1 fruit fly cellular context compared by ENCODE assay signal in the genomic region with DNA sequence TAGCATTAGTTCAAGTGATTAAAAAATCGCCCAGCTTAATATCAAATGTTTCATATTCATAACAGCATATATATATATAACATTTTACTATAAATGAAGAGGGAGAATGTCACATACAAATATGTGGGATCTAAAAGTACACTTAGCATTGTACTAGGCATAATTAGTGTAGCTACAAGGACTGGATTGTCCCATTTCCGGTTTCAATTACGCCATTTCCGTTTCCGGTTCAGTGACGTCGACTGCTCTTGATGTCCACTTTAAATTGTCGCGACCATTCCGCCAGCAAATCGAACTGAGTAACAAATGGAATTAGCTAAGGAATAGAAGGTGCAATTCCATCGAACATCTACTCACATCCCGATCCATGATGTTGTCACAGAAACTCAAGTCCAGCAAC.
A peak's percentile ranks its signal among the peaks of the same experiment; 100 is the strongest.
TF ChIP-seq lines count a peak whose summit lies in the region.

No protein-coding gene starts in this region.

TF ChIP-seq in whole organism, embryonic, 481 proteins besides CTCF, POLR2A, EP300 and RAD21 (continued from another document):
- TF ChIP-seq dysf (GFP tag; IDR thresholded peaks at IDR 0.05; lab: Robert Waterston, UW) = no peak
- TF ChIP-seq Abd-B (GFP tag; optimal IDR thresholded peaks at IDR 0.05; lab: Kevin White, UChicago) = no peak
- TF ChIP-seq z (GFP tag; IDR thresholded peaks at IDR 0.05; lab: Robert Waterston, UW) = no peak
- TF ChIP-seq Neu2 (GFP tag; optimal IDR thresholded peaks at IDR 0.05; lab: Kevin White, UChicago; ENCODE audit: borderline replicate concordance) = no peak
- no peak for TF ChIP-seq zf30C (GFP tag; optimal IDR thresholded peaks at IDR 0.05; lab: Kevin White, UChicago)
- no peak for TF ChIP-seq bab2 (GFP tag; optimal IDR thresholded peaks at IDR 0.05; lab: Kevin White, UChicago)
- no peak for TF ChIP-seq org-1 (GFP tag; optimal IDR thresholded peaks at IDR 0.05; lab: Kevin White, UChicago)
- TF ChIP-seq CG7271 (tag; optimal IDR thresholded peaks at IDR 0.05; lab: Kevin White, UChicago) = peak; percentile 72
- TF ChIP-seq Scr (GFP tag; IDR thresholded peaks at IDR 0.05; lab: Robert Waterston, UW; ENCODE audit: partially characterized antibody) = no peak
- no peak for TF ChIP-seq seq (GFP tag; IDR thresholded peaks at IDR 0.05; lab: Robert Waterston, UW)
- no peak for TF ChIP-seq CG12236 (GFP tag; optimal IDR thresholded peaks at IDR 0.05; lab: Kevin White, UChicago)
- TF ChIP-seq CG15269 (tag; optimal IDR thresholded peaks at IDR 0.05; lab: Kevin White, UChicago) = no peak
- no peak for TF ChIP-seq schlank (tag; optimal IDR thresholded peaks at IDR 0.05; lab: Kevin White, UChicago)
- TF ChIP-seq Oaz (GFP tag; IDR thresholded peaks at IDR 0.05; lab: Robert Waterston, UW) = no peak
- no peak for TF ChIP-seq kay (GFP tag; optimal IDR thresholded peaks at IDR 0.05; lab: Kevin White, UChicago)
- TF ChIP-seq CG10979 (tag; optimal IDR thresholded peaks at IDR 0.05; lab: Kevin White, UChicago) = no peak
- TF ChIP-seq CG14014 (GFP tag; IDR thresholded peaks at IDR 0.05; lab: Robert Waterston, UW) = no peak
- TF ChIP-seq NK7.1 (GFP tag; optimal IDR thresholded peaks at IDR 0.05; lab: Kevin White, UChicago) = no peak
- TF ChIP-seq jing (GFP tag; optimal IDR thresholded peaks at IDR 0.05; lab: Kevin White, UChicago) = no peak
- TF ChIP-seq vfl (GFP tag; optimal IDR thresholded peaks at IDR 0.05; lab: Kevin White, UChicago) = no peak
- TF ChIP-seq CG12219 (GFP tag; optimal IDR thresholded peaks at IDR 0.05; lab: Kevin White, UChicago) = peak; percentile 25
- TF ChIP-seq Meics (GFP tag; optimal IDR thresholded peaks at IDR 0.05; lab: Kevin White, UChicago) = no peak
- peak; percentile 82 for TF ChIP-seq Ets97D (GFP tag; optimal IDR thresholded peaks at IDR 0.05; lab: Kevin White, UChicago)
- no peak for TF ChIP-seq Hr78 (GFP tag; optimal IDR thresholded peaks at IDR 0.05; lab: Kevin White, UChicago)
- no peak for TF ChIP-seq CG7928 (GFP tag; optimal IDR thresholded peaks at IDR 0.05; lab: Kevin White, UChicago)
- no peak for TF ChIP-seq Optix (GFP tag; IDR thresholded peaks at IDR 0.05; lab: Robert Waterston, UW)
- no peak for TF ChIP-seq CG6272 (GFP tag; IDR thresholded peaks at IDR 0.05; lab: Robert Waterston, UW)
- no peak for TF ChIP-seq tin (GFP tag; optimal IDR thresholded peaks at IDR 0.05; lab: Kevin White, UChicago)
- TF ChIP-seq corto (GFP tag; optimal IDR thresholded peaks at IDR 0.05; lab: Kevin White, UChicago) = no peak
- TF ChIP-seq wdn (GFP tag; IDR thresholded peaks at IDR 0.05; lab: Robert Waterston, UW) = no peak
- no peak for TF ChIP-seq CG6854 (GFP tag; optimal IDR thresholded peaks at IDR 0.05; lab: Kevin White, UChicago)
- TF ChIP-seq CG18262 (tag; optimal IDR thresholded peaks at IDR 0.05; lab: Kevin White, UChicago) = no peak
- no peak for TF ChIP-seq CG31388 (GFP tag; optimal IDR thresholded peaks at IDR 0.05; lab: Kevin White, UChicago)
- TF ChIP-seq CG11398 (GFP tag; optimal IDR thresholded peaks at IDR 0.05; lab: Kevin White, UChicago) = no peak
- no peak for TF ChIP-seq HmgZ (tag; optimal IDR thresholded peaks at IDR 0.05; lab: Kevin White, UChicago)
- no peak for TF ChIP-seq CG4617 (GFP tag; optimal IDR thresholded peaks at IDR 0.05; lab: Kevin White, UChicago; ENCODE audit: borderline replicate concordance)
- TF ChIP-seq ara (GFP tag; IDR thresholded peaks at IDR 0.05; lab: Robert Waterston, UW) = no peak
- no peak for TF ChIP-seq lov (optimal IDR thresholded peaks at IDR 0.05; lab: Kevin White, UChicago)
- no peak for TF ChIP-seq lov (GFP tag; IDR thresholded peaks at IDR 0.05; lab: Robert Waterston, UW)
- no peak for TF ChIP-seq CG17568 (GFP tag; optimal IDR thresholded peaks at IDR 0.05; lab: Kevin White, UChicago)
- TF ChIP-seq CG7839 (tag; optimal IDR thresholded peaks at IDR 0.05; lab: Kevin White, UChicago) = no peak
- no peak for TF ChIP-seq CG13894 (tag; optimal IDR thresholded peaks at IDR 0.05; lab: Kevin White, UChicago)
- TF ChIP-seq gt (GFP tag; IDR thresholded peaks at IDR 0.05; lab: Robert Waterston, UW) = no peak
- TF ChIP-seq pum (GFP tag; optimal IDR thresholded peaks at IDR 0.05; lab: Kevin White, UChicago) = no peak
- no peak for TF ChIP-seq CG17359 (tag; optimal IDR thresholded peaks at IDR 0.05; lab: Kevin White, UChicago)
- no peak for TF ChIP-seq da (GFP tag; optimal IDR thresholded peaks at IDR 0.05; lab: Kevin White, UChicago)
- no peak for TF ChIP-seq Dll (GFP tag; IDR thresholded peaks at IDR 0.05; lab: Robert Waterston, UW; ENCODE audit: partially characterized antibody)
- TF ChIP-seq wek (GFP tag; optimal IDR thresholded peaks at IDR 0.05; lab: Kevin White, UChicago) = peak; percentile 74
- TF ChIP-seq CG14710 (tag; optimal IDR thresholded peaks at IDR 0.05; lab: Kevin White, UChicago) = no peak
- TF ChIP-seq crp (GFP tag; optimal IDR thresholded peaks at IDR 0.05; lab: Kevin White, UChicago) = no peak
- no peak for TF ChIP-seq Hr39 (optimal IDR thresholded peaks at IDR 0.05; lab: Kevin White, UChicago)
- no peak for TF ChIP-seq CG11085 (GFP tag; IDR thresholded peaks at IDR 0.05; lab: Robert Waterston, UW)
- no peak for TF ChIP-seq CG4424 (GFP tag; optimal IDR thresholded peaks at IDR 0.05; lab: Kevin White, UChicago)
- peak; percentile 3 for TF ChIP-seq sens (GFP tag; lab: Kevin White, UChicago)
- TF ChIP-seq Stat92E (GFP tag; optimal IDR thresholded peaks at IDR 0.05; lab: Kevin White, UChicago) = no peak
- TF ChIP-seq CG6254 (GFP tag; optimal IDR thresholded peaks at IDR 0.05; lab: Kevin White, UChicago) = no peak
- no peak for TF ChIP-seq sob (GFP tag; IDR thresholded peaks at IDR 0.05; lab: Robert Waterston, UW)
- no peak for TF ChIP-seq CG15479 (GFP tag; optimal IDR thresholded peaks at IDR 0.05; lab: Kevin White, UChicago)
- TF ChIP-seq CG8089 (GFP tag; optimal IDR thresholded peaks at IDR 0.05; lab: Kevin White, UChicago) = no peak
- TF ChIP-seq CG31441 (GFP tag; IDR thresholded peaks at IDR 0.05; lab: Robert Waterston, UW) = 0 out of 2 replicates have a peak, but pooled peaks have one; percentile 18
- TF ChIP-seq Med (GFP tag; lab: Kevin White, UChicago) = peak; percentile 53
- TF ChIP-seq chm (GFP tag; IDR thresholded peaks at IDR 0.05; lab: Robert Waterston, UW) = no peak
- TF ChIP-seq ac (GFP tag; optimal IDR thresholded peaks at IDR 0.05; lab: Kevin White, UChicago) = peak; percentile 7
- TF ChIP-seq Kr (GFP tag; optimal IDR thresholded peaks at IDR 0.05; lab: Kevin White, UChicago) = no peak
- no peak for TF ChIP-seq Ets65A (GFP tag; lab: Kevin White, UChicago)
- no peak for TF ChIP-seq CG2889 (GFP tag; IDR thresholded peaks at IDR 0.05; lab: Robert Waterston, UW)
- TF ChIP-seq Drgx (GFP tag; IDR thresholded peaks at IDR 0.05; lab: Robert Waterston, UW) = no peak
- no peak for TF ChIP-seq lilli (GFP tag; optimal IDR thresholded peaks at IDR 0.05; lab: Kevin White, UChicago)
- TF ChIP-seq gce (GFP tag; IDR thresholded peaks at IDR 0.05; lab: Robert Waterston, UW) = no peak
- TF ChIP-seq ind (GFP tag; optimal IDR thresholded peaks at IDR 0.05; lab: Kevin White, UChicago) = no peak
- TF ChIP-seq ci (GFP tag; IDR thresholded peaks at IDR 0.05; lab: Robert Waterston, UW) = peak; percentile 54; the same call in 2 of the 3 replicates
- TF ChIP-seq CG12104 (GFP tag; optimal IDR thresholded peaks at IDR 0.05; lab: Kevin White, UChicago) = no peak
- no peak for TF ChIP-seq CG34224 (GFP tag; IDR thresholded peaks at IDR 0.05; lab: Robert Waterston, UW; ENCODE audit: partially characterized antibody)
- no peak for TF ChIP-seq Hmx (GFP tag; optimal IDR thresholded peaks at IDR 0.05; lab: Kevin White, UChicago)
- no peak for TF ChIP-seq CG8290 (GFP tag; optimal IDR thresholded peaks at IDR 0.05; lab: Kevin White, UChicago)
- TF ChIP-seq CG8290 (tag; optimal IDR thresholded peaks at IDR 0.05; lab: Kevin White, UChicago) = no peak
- TF ChIP-seq CG17361 (GFP tag; IDR thresholded peaks at IDR 0.05; lab: Robert Waterston, UW) = no peak
- no peak for TF ChIP-seq Aef1 (GFP tag; IDR thresholded peaks at IDR 0.05; lab: Robert Waterston, UW)
- TF ChIP-seq CG1647 (GFP tag; optimal IDR thresholded peaks at IDR 0.05; lab: Kevin White, UChicago) = no peak
- no peak for TF ChIP-seq dpn (GFP tag; optimal IDR thresholded peaks at IDR 0.05; lab: Kevin White, UChicago)
- TF ChIP-seq h (optimal IDR thresholded peaks at IDR 0.05; lab: Kevin White, UChicago) = no peak
- no peak for TF ChIP-seq Max (GFP tag; optimal IDR thresholded peaks at IDR 0.05; lab: Kevin White, UChicago)
- TF ChIP-seq CG9437 (GFP tag; optimal IDR thresholded peaks at IDR 0.05; lab: Kevin White, UChicago) = peak; percentile 30
- TF ChIP-seq lbe (GFP tag; optimal IDR thresholded peaks at IDR 0.05; lab: Kevin White, UChicago) = no peak
- TF ChIP-seq vvl (GFP tag; IDR thresholded peaks at IDR 0.05; lab: Robert Waterston, UW) = no peak
- no peak for TF ChIP-seq Tbp (GFP tag; optimal IDR thresholded peaks at IDR 0.05; lab: Kevin White, UChicago)
- no peak for TF ChIP-seq odd (GFP tag; optimal IDR thresholded peaks at IDR 0.05; lab: Kevin White, UChicago)
- peak; percentile 58 for TF ChIP-seq gcm (GFP tag; optimal IDR thresholded peaks at IDR 0.05; lab: Kevin White, UChicago)
- peak; percentile 11 for TF ChIP-seq CG34376 (GFP tag; optimal IDR thresholded peaks at IDR 0.05; lab: Kevin White, UChicago)
- TF ChIP-seq CG12769 (tag; optimal IDR thresholded peaks at IDR 0.05; lab: Kevin White, UChicago) = no peak
- no peak for TF ChIP-seq Hand (GFP tag; optimal IDR thresholded peaks at IDR 0.05; lab: Kevin White, UChicago)
